Worm (Caenorhabditis elegans): ENCODE measurements around the gene pha-4.

- TF ChIP-seq W03F9.2 (tag; optimal IDR thresholded peaks at IDR 0.05) (no peak), dao-5 (tag; optimal IDR thresholded peaks at IDR 0.05) (no peak), him-1 (tag; optimal IDR thresholded peaks at IDR 0.05) (no peak)
These were observed 13.5 kb upstream of the pha-4 start for ce11 chrV:20739387-20739786.
